Worm (Caenorhabditis elegans): ENCODE results near the gene K07F5.16.
A peak's percentile ranks its signal among the peaks of the same experiment; 100 is the strongest.
"Not testable (repeated sequence)": the region's sequence is repeated elsewhere in the genome, so short reads cannot be mapped to it uniquely, and the experiment has no call there.

The K07F5.16 gene

DNA sequence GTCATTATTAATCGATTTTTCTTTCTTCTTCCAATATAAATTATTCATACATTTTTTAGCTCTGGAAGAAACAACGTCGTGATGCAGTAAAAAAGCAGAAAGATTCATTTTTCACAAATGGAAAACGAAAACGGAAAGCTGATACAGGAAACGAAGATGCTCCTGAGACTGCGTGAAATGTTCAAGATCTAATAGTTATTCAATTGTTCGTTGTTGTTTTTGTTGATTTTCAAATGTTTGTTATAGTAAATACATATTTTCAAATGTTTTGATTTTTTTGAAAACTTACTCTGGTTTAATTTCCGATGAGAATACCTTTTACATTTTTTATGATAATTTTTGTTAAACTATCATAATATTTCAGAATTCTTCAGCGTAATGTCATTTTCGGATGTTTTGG, at the start of gene K07F5.16:
Gene K07F5.16 (plus strand): TSS at position 301 of the 400 bp plus-strand sequence.
- TF ChIP-seq him-1 (tag; optimal IDR thresholded peaks at IDR 0.05) (no peak), dao-5 (tag; optimal IDR thresholded peaks at IDR 0.05) (no peak), W03F9.2 (tag; optimal IDR thresholded peaks at IDR 0.05) (no peak)

- no peak for TF ChIP-seq dao-5 (tag; optimal IDR thresholded peaks at IDR 0.05)
- no peak for TF ChIP-seq W03F9.2 (tag; optimal IDR thresholded peaks at IDR 0.05)
- no peak for TF ChIP-seq him-1 (tag; optimal IDR thresholded peaks at IDR 0.05)
Measured at ce11 chrIV:9815432-9815831, 48.5 kb upstream of the K07F5.16 start, which contains the start of gene egl-20. Gene egl-20, minus strand, starts transcription at chrIV:9815532.

DNA sequence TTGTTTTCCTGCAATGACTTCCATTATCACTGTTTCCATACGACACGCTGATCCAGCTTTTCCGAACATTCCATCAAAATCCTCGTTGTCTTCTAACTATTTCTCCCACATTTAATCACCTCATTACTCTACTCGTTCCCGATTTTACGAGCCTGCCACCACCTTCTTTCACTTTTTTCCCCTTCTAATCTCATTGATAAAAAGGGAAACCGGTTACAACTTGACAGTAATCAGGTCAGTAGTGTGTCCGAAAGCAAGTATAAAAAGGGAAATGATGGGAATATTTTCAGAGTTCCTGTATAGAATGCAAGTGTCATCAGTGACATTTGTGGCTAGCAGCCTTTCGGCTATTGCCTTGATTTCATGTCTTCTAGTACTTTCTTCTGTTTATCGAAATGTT, 42.3 kb upstream of the K07F5.16 start, which contains the start of gene col-123:
Gene col-123 (plus strand): TSS at position 301 of the 400 bp plus-strand sequence.
- TF ChIP-seq dao-5 (tag; optimal IDR thresholded peaks at IDR 0.05) (no peak), W03F9.2 (tag; optimal IDR thresholded peaks at IDR 0.05) (no peak), him-1 (tag; optimal IDR thresholded peaks at IDR 0.05) (no peak)

DNA sequence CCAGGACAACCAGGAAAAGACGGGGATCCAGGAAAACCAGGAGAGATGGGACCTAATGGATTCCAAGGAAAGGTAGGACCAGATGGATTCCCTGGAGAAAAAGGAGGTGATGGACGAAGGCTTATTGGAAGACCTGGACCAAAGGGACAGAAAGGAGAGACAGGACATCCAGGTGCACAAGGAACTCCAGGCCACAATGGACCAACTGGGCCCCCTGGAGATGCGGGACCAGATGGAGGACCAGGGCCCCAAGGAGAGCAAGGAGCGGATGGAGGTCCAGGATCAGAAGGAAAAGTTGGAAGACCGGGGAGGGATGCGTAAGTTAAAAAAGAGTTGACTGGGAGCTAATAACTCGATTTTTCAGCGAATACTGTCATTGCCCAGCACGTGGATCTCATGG, 41.3 kb upstream of the K07F5.16 start:
- TF ChIP-seq him-1 (tag; optimal IDR thresholded peaks at IDR 0.05) (no peak), W03F9.2 (tag; optimal IDR thresholded peaks at IDR 0.05) (no peak), dao-5 (tag; optimal IDR thresholded peaks at IDR 0.05) (no peak)

ce11 chrIV:9824480-9824879, 39.4 kb upstream of the K07F5.16 start, which contains the start of gene catp-6:
Gene catp-6, minus strand, starts transcription at chrIV:9824580.
- TF ChIP-seq W03F9.2 (tag; optimal IDR thresholded peaks at IDR 0.05) (no peak), dao-5 (tag; optimal IDR thresholded peaks at IDR 0.05) (no peak), him-1 (tag; optimal IDR thresholded peaks at IDR 0.05) (no peak)

DNA sequence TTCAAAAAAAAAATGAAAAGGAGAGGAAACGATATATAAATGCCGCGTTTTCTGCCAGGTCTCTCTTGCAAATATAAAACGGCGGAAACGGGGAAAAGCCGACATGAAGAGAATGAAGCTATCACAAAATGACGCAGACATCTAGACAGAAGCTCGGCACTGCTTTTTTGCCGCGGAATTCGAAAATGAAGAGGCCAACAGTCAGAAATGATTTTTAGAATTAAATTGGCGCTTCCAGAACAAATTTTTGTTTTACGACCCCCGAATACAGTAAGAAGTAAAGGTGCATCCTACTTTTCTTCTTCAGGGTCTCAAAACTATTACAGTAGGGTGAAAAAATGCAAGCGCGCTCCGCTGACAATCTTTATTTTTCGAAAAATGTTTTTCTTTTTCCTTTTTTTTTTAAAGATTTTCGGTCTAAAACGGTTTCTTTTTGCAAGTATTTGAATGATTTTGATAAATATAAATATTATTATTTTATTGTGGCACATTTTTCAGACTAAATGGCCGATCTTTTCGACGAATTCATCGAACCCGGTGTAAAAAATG, 38.6 kb upstream of the K07F5.16 start, which contains the start of gene mtr-4:
Gene mtr-4 (plus strand): TSS at position 499 of the 549 bp plus-strand sequence.
- no peak for TF ChIP-seq dao-5 (tag; optimal IDR thresholded peaks at IDR 0.05)
- TF ChIP-seq W03F9.2 (tag; optimal IDR thresholded peaks at IDR 0.05), result peak; percentile 48

DNA sequence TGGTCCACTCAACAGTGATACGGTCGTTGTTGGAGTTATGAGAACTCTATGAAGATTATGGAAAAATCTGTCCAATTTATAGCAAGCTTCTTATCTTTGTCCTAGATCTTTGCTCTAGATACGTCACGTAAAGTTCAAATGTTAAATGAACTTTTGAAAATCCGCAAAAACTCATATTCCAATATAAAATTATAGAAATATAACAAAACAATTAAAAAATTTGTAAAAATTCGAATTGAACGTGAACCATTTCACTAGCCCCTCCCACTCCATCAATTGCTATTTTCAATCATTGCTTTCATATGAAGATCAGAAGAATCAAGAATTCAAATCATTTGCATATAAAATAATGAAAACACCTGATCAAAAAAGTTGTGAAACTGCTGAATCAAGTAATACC, 31.3 kb upstream of the K07F5.16 start, which contains the start of gene kin-21:
Gene kin-21 (plus strand): TSS at position 301 of the 400 bp plus-strand sequence.
- TF ChIP-seq him-1 (tag; optimal IDR thresholded peaks at IDR 0.05), result no peak
- no peak for TF ChIP-seq dao-5 (tag; optimal IDR thresholded peaks at IDR 0.05)
- no peak for TF ChIP-seq W03F9.2 (tag; optimal IDR thresholded peaks at IDR 0.05)

- TF ChIP-seq dao-5 (tag; optimal IDR thresholded peaks at IDR 0.05), result no peak
- no peak for TF ChIP-seq W03F9.2 (tag; optimal IDR thresholded peaks at IDR 0.05)
- no peak for TF ChIP-seq him-1 (tag; optimal IDR thresholded peaks at IDR 0.05)
Measured at ce11 chrIV:9833337-9833736, 30.6 kb upstream of the K07F5.16 start.

- TF ChIP-seq W03F9.2 (tag; optimal IDR thresholded peaks at IDR 0.05) (no peak), dao-5 (tag; optimal IDR thresholded peaks at IDR 0.05) (no peak), him-1 (tag; optimal IDR thresholded peaks at IDR 0.05) (no peak)
Measured at ce11 chrIV:9836317-9836716, 27.6 kb upstream of the K07F5.16 start, which contains the start of gene msp-81. Gene msp-81, minus strand, starts transcription at chrIV:9836417.

ce11 chrIV:9837349-9837748, 26.6 kb upstream of the K07F5.16 start, which contains the start of gene msp-10:
Gene msp-10, plus strand, starts transcription at chrIV:9837649.
- not testable (repeated sequence) for TF ChIP-seq W03F9.2, dao-5, him-1 (tag; optimal IDR thresholded peaks at IDR 0.05)

DNA sequence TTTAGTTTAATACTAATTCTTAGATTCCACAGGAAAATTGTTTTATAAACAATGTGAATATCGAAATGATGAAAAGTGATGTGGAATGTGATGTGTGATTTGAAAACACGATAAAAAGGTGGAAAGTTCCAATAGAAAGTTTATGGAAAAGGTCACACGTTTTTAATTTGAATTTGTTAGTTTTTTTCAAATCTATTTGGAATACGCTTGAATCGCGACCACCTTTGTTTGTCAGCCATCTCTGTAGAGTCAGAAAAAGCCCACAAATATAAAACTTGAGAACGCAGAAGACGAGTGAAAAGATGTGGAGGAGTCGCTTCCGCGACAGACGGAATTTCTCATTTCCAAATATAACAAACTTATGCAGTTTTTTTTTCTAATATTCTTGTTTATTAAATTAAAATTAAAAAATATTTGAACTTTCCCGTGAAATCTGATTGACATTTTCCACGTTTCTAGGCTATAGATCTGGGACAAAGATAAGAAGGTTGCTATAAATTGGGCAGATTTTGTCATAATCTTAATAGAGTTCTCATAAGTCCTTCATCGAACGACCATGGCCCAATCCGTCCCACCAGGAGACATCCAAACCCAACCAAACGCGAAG, 22.8 kb upstream of the K07F5.16 start, which contains the start of the genes kin-24 and msp-56:
Gene kin-24 (minus strand): TSS at position 101 of the 607 bp plus-strand sequence.
Gene msp-56 (plus strand): TSS at position 557 of the 607 bp plus-strand sequence.
- no peak for TF ChIP-seq dao-5 (tag; optimal IDR thresholded peaks at IDR 0.05)

DNA sequence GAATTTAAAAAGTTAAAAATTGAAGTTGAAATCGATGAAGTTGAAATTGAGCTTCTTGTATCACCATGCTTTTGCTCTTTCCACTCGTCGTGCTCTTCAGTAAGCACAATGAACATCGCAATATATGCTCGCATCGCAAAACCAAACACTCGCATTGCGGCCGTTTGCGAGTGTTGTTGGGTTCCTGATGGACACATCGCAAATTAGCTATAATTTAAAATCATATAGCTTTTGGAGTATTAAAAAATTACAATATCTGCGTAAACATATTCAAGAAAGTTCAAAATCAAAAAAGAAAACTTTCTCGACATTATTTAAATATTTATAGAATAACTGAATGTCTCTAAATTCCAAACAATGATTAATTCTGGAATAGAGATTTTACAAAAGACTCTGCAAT, 21.8 kb upstream of the K07F5.16 start, which contains the start of gene K07F5.17:
Gene K07F5.17 (plus strand): TSS at position 301 of the 400 bp plus-strand sequence.
- no peak for TF ChIP-seq him-1 (tag; optimal IDR thresholded peaks at IDR 0.05)
- no peak for TF ChIP-seq dao-5 (tag; optimal IDR thresholded peaks at IDR 0.05)
- no peak for TF ChIP-seq W03F9.2 (tag; optimal IDR thresholded peaks at IDR 0.05)

ce11 chrIV:9843760-9844159, 20.2 kb upstream of the K07F5.16 start, which contains the start of gene nspd-2:
Gene nspd-2, plus strand, starts transcription at chrIV:9844060.
- TF ChIP-seq dao-5 (tag; optimal IDR thresholded peaks at IDR 0.05), result no peak
- TF ChIP-seq W03F9.2 (tag; optimal IDR thresholded peaks at IDR 0.05), result no peak
- TF ChIP-seq him-1 (tag; optimal IDR thresholded peaks at IDR 0.05), result no peak

DNA sequence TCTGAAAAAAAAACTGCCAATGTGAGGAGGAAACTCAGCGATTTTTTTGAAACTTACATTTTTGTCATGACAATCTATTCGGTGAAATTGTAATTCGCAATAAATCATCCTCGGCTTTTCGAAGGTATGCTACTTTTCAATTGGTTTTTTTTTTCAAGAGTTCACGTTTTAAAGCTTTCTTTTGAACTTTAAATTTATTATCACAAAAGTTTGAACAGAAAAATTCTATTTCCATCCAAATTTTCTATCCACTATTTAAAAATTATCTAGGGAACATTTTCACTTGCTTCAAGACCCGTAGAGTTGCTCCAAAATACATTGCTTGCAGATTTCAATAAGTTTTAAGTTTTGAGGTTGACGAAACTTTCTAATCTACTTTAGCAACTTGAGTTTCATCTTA, 17.3 kb upstream of the K07F5.16 start, which contains the start of gene K07F5.6:
Gene K07F5.6 (minus strand): TSS at position 101 of the 400 bp plus-strand sequence.
- TF ChIP-seq dao-5 (tag; optimal IDR thresholded peaks at IDR 0.05) (no peak), W03F9.2 (tag; optimal IDR thresholded peaks at IDR 0.05) (no peak), him-1 (tag; optimal IDR thresholded peaks at IDR 0.05) (no peak)

All from whole organism, L4/young adult.